Fruit fly (Drosophila melanogaster): ENCODE measurements around the gene Osi24.

Gene Osi24

dm6 chr3R:6231391-6231790, 32.8 kb downstream of the Osi24 start:
- TF ChIP-seq CG4282 (GFP tag; optimal IDR thresholded peaks at IDR 0.05) (no peak), oc (tag; optimal IDR thresholded peaks at IDR 0.05) (peak; percentile 36), HLHmδ (GFP tag; optimal IDR thresholded peaks at IDR 0.05) (no peak), Hr39 (optimal IDR thresholded peaks at IDR 0.05) (no peak), sens (GFP tag) (peak; percentile 47), nerfin-2 (GFP tag; IDR thresholded peaks at IDR 0.05; ENCODE audit: partially characterized antibody) (no peak), CG10959 (GFP tag; IDR thresholded peaks at IDR 0.05) (no peak), Blimp-1 (GFP tag; optimal IDR thresholded peaks at IDR 0.05) (peak; percentile 97), pros (GFP tag; optimal IDR thresholded peaks at IDR 0.05) (peak; percentile 84), ind (GFP tag; optimal IDR thresholded peaks at IDR 0.05) (no peak), abd-A (tag; optimal IDR thresholded peaks at IDR 0.05) (peak; percentile 76), Awh (GFP tag; IDR thresholded peaks at IDR 0.05) (peak; percentile 91), E2f2 (GFP tag; IDR thresholded peaks at IDR 0.05) (no peak)

- peak in 1 of 2 experiments; percentile 11 for TF ChIP-seq Eip74EF (GFP tag; optimal IDR thresholded peaks at IDR 0.05)
- 0 out of 2 replicates have a peak, but pooled peaks have one; percentile 31 for TF ChIP-seq wor (GFP tag; IDR thresholded peaks at IDR 0.05)
- peak; percentile 63 for TF ChIP-seq CG11504 (tag; optimal IDR thresholded peaks at IDR 0.05)
- peak; percentile 20 for TF ChIP-seq CG13424 (tag; optimal IDR thresholded peaks at IDR 0.05)
- peak; percentile 16 for TF ChIP-seq CG17359 (tag; optimal IDR thresholded peaks at IDR 0.05)
- TF ChIP-seq CG16779 (GFP tag; IDR thresholded peaks at IDR 0.05): no peak
- TF ChIP-seq CG17361 (GFP tag; IDR thresholded peaks at IDR 0.05): 0 out of 3 replicates have a peak, but pooled peaks have one; percentile 31
- peak; percentile 6 for TF ChIP-seq Blimp-1 (GFP tag; optimal IDR thresholded peaks at IDR 0.05)
- peak; percentile 44 for TF ChIP-seq Sox100B (GFP tag; optimal IDR thresholded peaks at IDR 0.05)
- TF ChIP-seq CG18262 (tag; optimal IDR thresholded peaks at IDR 0.05): peak; percentile 19
- peak; percentile 20 for TF ChIP-seq Asciz (GFP tag; optimal IDR thresholded peaks at IDR 0.05)
- TF ChIP-seq CG1603 (tag; optimal IDR thresholded peaks at IDR 0.05): peak; percentile 32
- TF ChIP-seq br (optimal IDR thresholded peaks at IDR 0.05): no peak
- TF ChIP-seq CG1024 (GFP tag; IDR thresholded peaks at IDR 0.05): no peak
- TF ChIP-seq CG15514 (GFP tag; optimal IDR thresholded peaks at IDR 0.05): no peak
- peak in 1 of 2 experiments; percentile 66 for TF ChIP-seq eve (GFP tag; optimal IDR thresholded peaks at IDR 0.05)
- no peak for TF ChIP-seq Sry-δ (GFP tag; optimal IDR thresholded peaks at IDR 0.05)
- peak; percentile 21 for TF ChIP-seq CG10979 (tag; optimal IDR thresholded peaks at IDR 0.05)
- no peak for TF ChIP-seq CG31224 (GFP tag; IDR thresholded peaks at IDR 0.05)
- TF ChIP-seq dmrt99B (tag; optimal IDR thresholded peaks at IDR 0.05): peak; percentile 63
- TF ChIP-seq Pdp1 (GFP tag; optimal IDR thresholded peaks at IDR 0.05): no peak
- TF ChIP-seq Nf-YC (tag; optimal IDR thresholded peaks at IDR 0.05): no peak
- TF ChIP-seq Ssrp (tag; optimal IDR thresholded peaks at IDR 0.05): peak; percentile 5
- TF ChIP-seq Sox102F (GFP tag; optimal IDR thresholded peaks at IDR 0.05): peak; percentile 52
- TF ChIP-seq NC2β (GFP tag; optimal IDR thresholded peaks at IDR 0.05): no peak
- TF ChIP-seq phol (tag; optimal IDR thresholded peaks at IDR 0.05): peak; percentile 44
- peak; percentile 80 for TF ChIP-seq sens (GFP tag)
- peak; percentile 30 for TF ChIP-seq CG2678 (tag; optimal IDR thresholded peaks at IDR 0.05)
- peak; percentile 48 for TF ChIP-seq gem (tag; optimal IDR thresholded peaks at IDR 0.05)
- peak; percentile 5 for TF ChIP-seq ewg (GFP tag; optimal IDR thresholded peaks at IDR 0.05)
- no peak for TF ChIP-seq esg (GFP tag; conservative IDR thresholded peaks at IDR 0.05)
- no peak for TF ChIP-seq Mad (GFP tag; optimal IDR thresholded peaks at IDR 0.05)
- peak; percentile 32 for TF ChIP-seq tap (tag; optimal IDR thresholded peaks at IDR 0.05)
- no peak for TF ChIP-seq CG2120 (GFP tag; optimal IDR thresholded peaks at IDR 0.05)
- peak; percentile 9 for TF ChIP-seq ATbp (GFP tag; optimal IDR thresholded peaks at IDR 0.05)
- peak; percentile 43 for TF ChIP-seq Med (GFP tag)
- TF ChIP-seq row (GFP tag; IDR thresholded peaks at IDR 0.05): 0 out of 3 replicates have a peak, but pooled peaks have one; percentile 8
- no peak for TF ChIP-seq maf-S (GFP tag; optimal IDR thresholded peaks at IDR 0.05)
- TF ChIP-seq lilli (GFP tag; optimal IDR thresholded peaks at IDR 0.05): no peak
Measured at dm6 chr3R:6233104-6233503, 34.5 kb downstream of the Osi24 start.
